Worm (Caenorhabditis elegans) whole organism, L4 larva: ENCODE results near the gene cmtr-2.

Experiments
- F49E8.2 ChIP-seq: sonication (generic microtip); optimal IDR thresholded peaks from 2 replicates; lab custom pipeline; 2016; ENCODE audit warnings: missing compliant biosample characterization, mild to moderate bottlenecking, missing genetic modification characterization, borderline replicate concordance
- R02D3.7 ChIP-seq: fragments of 150-350 bp; sonication (generic microtip); optimal IDR thresholded peaks from 3 replicates; lab custom pipeline; 2014; ENCODE audit warnings: missing biosample characterization, missing genetic modification characterization
- Y105C5A.15 ChIP-seq: fragments of 200-800 bp; sonication (Bioruptor generic); IDR thresholded peaks from 2 replicates; pipeline ENCODE4 v1.3.6; 2022; ENCODE audit warnings: missing genetic modification characterization, missing compliant biosample characterization
- Y5F2A.4 ChIP-seq: fragments of 200-800 bp; sonication (Bioruptor generic); optimal IDR thresholded peaks from 2 replicates; lab custom pipeline; 2018; ENCODE audit warnings: mild to moderate bottlenecking, missing genetic modification characterization, missing compliant biosample characterization
- Y75B8A.6 ChIP-seq: fragments of 200-800 bp; sonication (Bioruptor generic); IDR thresholded peaks from 2 replicates; pipeline ENCODE4 v1.3.6; 2022; ENCODE audit warnings: missing genetic modification reagents, missing genetic modification characterization, missing compliant biosample characterization
- ama-1 ChIP-seq: fragments of 150-350 bp; optimal IDR thresholded peaks from 2 replicates; lab custom pipeline; 2014; ENCODE audit warnings: inconsistent platforms, mixed read lengths
- ces-1 ChIP-seq: fragments of 150-350 bp; sonication (generic microtip); optimal IDR thresholded peaks from 4 replicates; lab custom pipeline; 2014; ENCODE audit warnings: missing biosample characterization, missing genetic modification reagents, missing genetic modification characterization
- daf-16 ChIP-seq, 3 experiments: sonication (generic microtip); optimal IDR thresholded peaks; 2 replicates each; lab custom pipeline; 2016 to 2017; ENCODE audit warnings: missing genetic modification characterization in 3 of 3, missing genetic modification reagents in 3 of 3, mild to moderate bottlenecking in 2 of 3, missing compliant biosample characterization in 2 of 3, missing biosample characterization in 1 of 3, moderate library complexity in 1 of 3
- dmd-8 ChIP-seq: fragments of 200-800 bp; sonication (Bioruptor generic); IDR thresholded peaks from 2 replicates; pipeline ENCODE4 v1.3.6; 2022; ENCODE audit warnings: missing genetic modification characterization, missing compliant biosample characterization
- dve-1 ChIP-seq: sonication (generic microtip); optimal IDR thresholded peaks from 2 replicates; lab custom pipeline; 2017; ENCODE audit warnings: antibody characterized with exemption, mild to moderate bottlenecking, missing genetic modification characterization, missing compliant biosample characterization; ENCODE audit not compliant: insufficient read depth
- fos-1 ChIP-seq: fragments of 150-350 bp; optimal IDR thresholded peaks from 2 replicates; lab custom pipeline; 2014; ENCODE audit warnings: missing biosample characterization, missing genetic modification characterization
- hif-1 ChIP-seq, 2 experiments: sonication (generic microtip); optimal IDR thresholded peaks; 2 replicates each; lab custom pipeline; 2016 to 2017; ENCODE audit warnings: missing compliant biosample characterization in 2 of 2, missing genetic modification characterization in 2 of 2, missing genetic modification reagents in 2 of 2, missing genotype in 2 of 2, mild to moderate bottlenecking in 1 of 2
- hlh-11 ChIP-seq: fragments of 200-800 bp; sonication (Bioruptor generic); optimal IDR thresholded peaks from 2 replicates; lab custom pipeline; 2018; ENCODE audit warnings: mild to moderate bottlenecking, missing genetic modification characterization, missing compliant biosample characterization
- hlh-30 ChIP-seq: sonication (generic microtip); optimal IDR thresholded peaks from 2 replicates; lab custom pipeline; 2017; ENCODE audit warnings: antibody characterized with exemption, mild to moderate bottlenecking, missing genetic modification characterization, missing compliant biosample characterization; ENCODE audit not compliant: insufficient read depth
- lin-13 ChIP-seq: fragments of 150-350 bp; optimal IDR thresholded peaks from 2 replicates; lab custom pipeline; 2014; ENCODE audit warnings: missing biosample characterization, missing genetic modification reagents, missing genetic modification characterization
- lin-29 ChIP-seq: fragments of 200-800 bp; sonication (Bioruptor generic); IDR thresholded peaks from 2 replicates; pipeline ENCODE4 v1.3.6; 2022; ENCODE audit warnings: missing genetic modification reagents, missing genetic modification characterization, missing compliant biosample characterization
- lin-38 ChIP-seq: fragments of 200-800 bp; sonication (Bioruptor generic); IDR thresholded peaks from 2 replicates; pipeline ENCODE4 v1.3.6; 2022; ENCODE audit warnings: missing genetic modification reagents, missing genetic modification characterization, missing compliant biosample characterization
- lsy-2 ChIP-seq, 2 experiments: fragments of 150-350 bp in 1 of 2; sonication (generic microtip) in 1 of 2; optimal IDR thresholded peaks; 2 replicates each; lab custom pipeline; 2014 to 2017; ENCODE audit warnings: missing biosample characterization in 2 of 2, missing genetic modification characterization in 2 of 2
- madf-9 ChIP-seq: fragments of 200-800 bp; sonication (Bioruptor generic); conservative IDR thresholded peaks from 2 replicates; pipeline ENCODE4 v1.3.6; 2022; ENCODE audit warnings: missing genetic modification reagents, missing genetic modification characterization, missing compliant biosample characterization
- mdl-1 ChIP-seq, 2 experiments: fragments of 150-350 bp in 1 of 2; sonication (generic microtip) in 1 of 2; optimal IDR thresholded peaks; 2 replicates each; lab custom pipeline; 2014 to 2017; ENCODE audit warnings: missing biosample characterization in 2 of 2, missing genetic modification characterization in 2 of 2
- mep-1 ChIP-seq: fragments of 150-350 bp; sonication (generic microtip); optimal IDR thresholded peaks from 3 replicates; lab custom pipeline; 2014; ENCODE audit warnings: missing biosample characterization, missing genetic modification characterization
- mes-2 ChIP-seq: sonication (generic microtip); optimal IDR thresholded peaks from 2 replicates; lab custom pipeline; 2016; ENCODE audit warnings: missing genotype, mild to moderate bottlenecking, missing genetic modification characterization, missing compliant biosample characterization; ENCODE audit not compliant: poor library complexity, severe bottlenecking
- nhr-102 ChIP-seq: sonication (generic microtip); optimal IDR thresholded peaks from 2 replicates; lab custom pipeline; 2016; ENCODE audit warnings: mild to moderate bottlenecking, missing genetic modification characterization, moderate library complexity, missing compliant biosample characterization
- nhr-11 ChIP-seq: fragments of 150-350 bp; optimal IDR thresholded peaks from 2 replicates; lab custom pipeline; 2014; ENCODE audit warnings: missing biosample characterization, missing genetic modification characterization
- nhr-237 ChIP-seq: sonication (generic microtip); optimal IDR thresholded peaks from 2 replicates; lab custom pipeline; 2017; ENCODE audit warnings: missing biosample characterization, missing genetic modification characterization
- nhr-28 ChIP-seq: fragments of 150-350 bp; optimal IDR thresholded peaks from 2 replicates; lab custom pipeline; 2014; ENCODE audit warnings: missing biosample characterization, missing genetic modification characterization
- nhr-41 ChIP-seq: fragments of 200-800 bp; sonication (Bioruptor generic); IDR thresholded peaks from 2 replicates; pipeline ENCODE4 v1.3.6; 2022; ENCODE audit warnings: missing genetic modification reagents, missing genetic modification characterization, missing compliant biosample characterization
- nhr-42 ChIP-seq: fragments of 200-800 bp; sonication (Bioruptor generic); IDR thresholded peaks from 2 replicates; pipeline ENCODE4 v1.3.6; 2022; ENCODE audit warnings: missing genetic modification characterization, missing compliant biosample characterization
- nhr-48 ChIP-seq: sonication (generic microtip); optimal IDR thresholded peaks from 2 replicates; lab custom pipeline; 2016; ENCODE audit warnings: mild to moderate bottlenecking, missing genetic modification characterization, missing compliant biosample characterization
- nhr-6 ChIP-seq: fragments of 150-350 bp; optimal IDR thresholded peaks from 2 replicates; lab custom pipeline; 2014; ENCODE audit warnings: missing biosample characterization, missing genetic modification characterization
- nhr-77 ChIP-seq: fragments of 150-350 bp; optimal IDR thresholded peaks from 2 replicates; lab custom pipeline; 2014; ENCODE audit warnings: missing biosample characterization, missing genetic modification characterization
- pha-4 ChIP-seq, 2 experiments: fragments of 150-350 bp in 1 of 2; fragments of 200-800 bp in 1 of 2; sonication (Bioruptor generic) in 1 of 2; IDR thresholded peaks in 1 of 2; optimal IDR thresholded peaks in 1 of 2; 2 replicates each; pipeline versions ENCODE4 v1.3.6 to Lab custom; 2014 to 2022; ENCODE audit warnings: missing genetic modification characterization in 2 of 2, missing genetic modification reagents in 2 of 2, missing biosample characterization in 1 of 2, missing compliant biosample characterization in 1 of 2
- pqm-1 ChIP-seq: sonication (generic microtip); optimal IDR thresholded peaks from 2 replicates; lab custom pipeline; 2017; ENCODE audit warnings: missing biosample characterization, missing genetic modification characterization
- set-16 ChIP-seq: fragments of 200-800 bp; sonication (Bioruptor generic); IDR thresholded peaks from 2 replicates; pipeline ENCODE4 v1.3.6; 2022; ENCODE audit warnings: missing genetic modification reagents, missing genetic modification characterization, missing compliant biosample characterization
- snpc-4 ChIP-seq: fragments of 150-350 bp; optimal IDR thresholded peaks from 2 replicates; lab custom pipeline; 2014; ENCODE audit warnings: missing biosample characterization, missing genetic modification characterization
- unc-130 ChIP-seq: sonication (generic microtip); optimal IDR thresholded peaks from 2 replicates; lab custom pipeline; 2016; ENCODE audit warnings: missing genetic modification reagents, missing genetic modification characterization, missing compliant biosample characterization
- vab-7 ChIP-seq: fragments of 200-800 bp; sonication (Bioruptor generic); IDR thresholded peaks from 2 replicates; pipeline ENCODE4 v1.3.6; 2022; ENCODE audit warnings: missing genetic modification reagents, missing genetic modification characterization, missing compliant biosample characterization
- zag-1 ChIP-seq: fragments of 150-350 bp; optimal IDR thresholded peaks from 2 replicates; lab custom pipeline; 2014; ENCODE audit warnings: missing biosample characterization, missing genetic modification characterization
- zfp-2 ChIP-seq: sonication (generic microtip); optimal IDR thresholded peaks from 2 replicates; lab custom pipeline; 2016; ENCODE audit warnings: mild to moderate bottlenecking, missing genetic modification characterization, missing compliant biosample characterization
- ztf-7 ChIP-seq: fragments of 150-350 bp; optimal IDR thresholded peaks from 2 replicates; lab custom pipeline; 2014; ENCODE audit warnings: missing biosample characterization, missing genetic modification characterization

cmtr-2 gene

DNA sequence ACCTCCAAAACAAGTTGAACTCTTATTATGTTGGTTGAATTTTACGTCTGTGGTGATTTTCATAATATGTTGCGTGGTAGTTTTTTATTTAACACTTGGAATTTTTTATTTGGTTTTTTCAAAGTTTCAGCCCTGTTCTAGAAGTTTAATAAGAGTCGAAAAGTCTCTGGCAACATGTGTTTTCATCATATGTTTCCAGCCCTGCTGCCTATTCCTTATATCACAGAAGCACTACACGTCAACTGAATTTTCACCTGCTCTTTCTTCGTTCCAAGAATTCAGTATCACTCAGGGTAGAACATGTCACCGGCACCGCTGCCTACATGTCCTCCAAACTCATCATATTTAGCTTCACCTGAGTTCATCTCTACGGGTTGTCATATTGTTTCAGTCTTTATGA is 4.7 kb upstream of the cmtr-2 start, which contains the start of gene srh-40:
Gene srh-40, plus strand, starts transcription at position 301 of the 400 bp plus-strand sequence.
- no peak for TF ChIP-seq Y75B8A.6 (GFP tag; lab: Robert Waterston, UW)

DNA sequence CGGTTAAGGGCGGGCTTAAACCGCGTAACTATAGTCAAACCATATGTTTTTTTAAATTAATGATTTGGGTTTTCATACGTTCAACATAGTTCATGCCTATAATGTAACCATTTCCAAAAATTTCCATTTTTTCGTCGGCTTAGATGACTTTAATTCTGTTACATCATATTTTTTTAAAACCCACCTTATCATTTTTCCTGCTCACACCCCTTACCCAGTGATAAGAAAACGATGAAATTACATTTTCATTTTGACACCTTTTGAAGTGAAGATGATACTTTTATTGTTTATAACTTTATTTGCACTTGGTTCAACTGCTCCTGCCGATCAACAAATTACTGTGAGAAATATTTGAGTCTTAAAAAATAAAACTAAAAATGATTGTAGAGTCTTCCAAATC is 2.9 kb upstream of the cmtr-2 start, which contains the start of gene ctsa-4.2:
Gene ctsa-4.2, plus strand, starts transcription at position 247 of the 400 bp plus-strand sequence.
- TF ChIP-seq ztf-7 (tag; lab: Kevin White, UChicago) (peak; percentile 74), pqm-1 (tag; lab: Kevin White, UChicago) (peak; percentile 81), dve-1 (tag; lab: Kevin White, UChicago) (peak; percentile 59), nhr-28 (tag; lab: Kevin White, UChicago) (peak; percentile 31), hlh-11 (peak; percentile 39), pha-4 (GFP tag; IDR thresholded peaks at IDR 0.05; lab: Robert Waterston, UW) (no peak), pha-4 (tag; optimal IDR thresholded peaks at IDR 0.05; lab: Kevin White, UChicago) (no peak), lin-29 (GFP tag; lab: Robert Waterston, UW) (no peak), daf-16 (GFP tag; optimal IDR thresholded peaks at IDR 0.05; lab: Kevin White, UChicago) (no peak), daf-16 (tag; optimal IDR thresholded peaks at IDR 0.05; lab: Kevin White, UChicago) (peak; percentile 57)

DNA sequence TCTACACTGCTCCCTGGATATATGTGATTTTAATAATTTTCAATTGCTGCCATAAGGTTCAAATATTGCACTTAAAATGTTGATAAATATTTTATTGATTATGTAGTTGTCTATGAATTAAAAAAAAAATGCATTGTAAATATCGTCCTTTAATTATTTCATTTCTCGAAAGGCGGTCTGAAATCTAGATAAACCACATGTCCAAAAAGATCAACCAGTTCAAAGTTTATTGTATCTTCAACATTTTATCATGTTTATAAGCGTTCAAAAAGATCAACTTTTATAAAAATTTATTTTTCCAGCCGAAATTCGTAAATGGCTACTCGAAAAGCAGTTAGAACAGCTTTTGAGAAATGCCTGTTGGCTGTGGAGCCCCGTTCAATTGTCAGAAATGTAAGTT is 4.7 kb downstream of the cmtr-2 start, which contains the start of gene C13B9.2:
Gene C13B9.2, plus strand, starts transcription at position 301 of the 400 bp plus-strand sequence.
- TF ChIP-seq zfp-2 (tag; lab: Kevin White, UChicago) (no peak), nhr-42 (GFP tag; lab: Robert Waterston, UW) (no peak), hif-1 (tag; optimal IDR thresholded peaks at IDR 0.05; lab: Kevin White, UChicago) (no peak), nhr-48 (no peak), snpc-4 (tag; lab: Kevin White, UChicago) (no peak), dmd-8 (GFP tag; lab: Robert Waterston, UW) (no peak), set-16 (GFP tag; lab: Robert Waterston, UW) (no peak), R02D3.7 (tag; lab: Kevin White, UChicago) (no peak)

DNA sequence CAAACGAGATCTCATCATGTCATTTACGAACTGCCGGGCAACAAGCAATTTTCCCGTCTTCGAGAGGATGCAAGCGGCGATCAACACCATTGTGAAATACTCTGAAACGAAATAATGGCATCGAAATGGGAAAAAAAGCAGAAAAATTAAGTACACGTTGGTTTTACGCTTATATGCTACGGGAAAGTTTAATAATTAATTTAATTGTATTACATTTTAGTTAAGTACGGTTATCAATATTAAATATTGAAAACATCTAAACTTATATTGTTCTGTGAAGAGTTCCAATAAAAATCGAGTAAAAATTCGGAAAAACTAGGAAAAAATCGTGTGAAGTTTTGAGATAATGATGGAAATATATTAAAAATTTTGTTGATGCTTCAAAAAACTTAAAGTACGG is 9.7 kb downstream of the cmtr-2 start, which contains the start of gene copd-1:
Gene copd-1, minus strand, starts transcription at position 101 of the 400 bp plus-strand sequence.
- no peak for TF ChIP-seq zag-1 (tag; lab: Kevin White, UChicago)
- no peak for TF ChIP-seq mdl-1 (tag; optimal IDR thresholded peaks at IDR 0.05; lab: Kevin White, UChicago)
- TF ChIP-seq pha-4 (GFP tag; IDR thresholded peaks at IDR 0.05; lab: Robert Waterston, UW): no peak
- TF ChIP-seq pha-4 (tag; optimal IDR thresholded peaks at IDR 0.05; lab: Kevin White, UChicago): no peak
- no peak for TF ChIP-seq nhr-28 (tag; lab: Kevin White, UChicago)
- TF ChIP-seq Y5F2A.4 (GFP tag; lab: Kevin White, UChicago): no peak
- no peak for TF ChIP-seq fos-1 (tag; lab: Kevin White, UChicago)
- no peak for TF ChIP-seq F49E8.2
- TF ChIP-seq mep-1 (tag; lab: Kevin White, UChicago): no peak
- no peak for TF ChIP-seq dve-1 (tag; lab: Kevin White, UChicago)
- TF ChIP-seq nhr-237: no peak
- no peak for TF ChIP-seq nhr-11 (tag; lab: Kevin White, UChicago)
- TF ChIP-seq nhr-6 (tag; lab: Kevin White, UChicago): no peak
- TF ChIP-seq nhr-41 (GFP tag; lab: Robert Waterston, UW): no peak
- no peak for TF ChIP-seq ces-1 (GFP tag; lab: Kevin White, UChicago)
- no peak for TF ChIP-seq Y105C5A.15 (GFP tag; lab: Robert Waterston, UW)
- TF ChIP-seq, all 104 proteins: peak for 0

DNA sequence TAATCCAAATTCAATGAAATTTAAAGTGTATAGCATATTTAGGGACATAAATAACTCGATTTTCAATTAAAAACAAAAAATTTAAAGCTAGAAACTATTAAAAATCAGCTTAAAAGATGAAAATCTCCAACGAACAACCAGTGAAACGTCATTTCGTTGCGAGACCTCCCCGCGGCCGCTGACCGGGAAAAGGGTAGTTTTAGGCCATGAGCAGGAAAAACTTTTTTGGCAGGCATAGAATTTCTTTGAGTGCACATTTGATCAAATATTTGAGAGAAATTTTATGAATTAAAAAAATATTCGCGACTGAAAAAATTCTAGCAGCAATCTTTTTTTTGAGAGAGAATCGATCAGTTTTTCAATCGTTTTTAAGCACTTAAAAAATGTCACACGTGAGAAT is 10.1 kb downstream of the cmtr-2 start:
- TF ChIP-seq nhr-6 (tag; lab: Kevin White, UChicago) (peak; percentile 37), lin-38 (GFP tag; lab: Robert Waterston, UW) (peak; percentile 60), madf-9 (GFP tag; lab: Robert Waterston, UW) (no peak), hlh-11 (peak; percentile 13), nhr-102 (tag; lab: Kevin White, UChicago) (no peak), ama-1 (no peak), hlh-30 (tag; lab: Kevin White, UChicago) (peak; percentile 42), hif-1 (tag; optimal IDR thresholded peaks at IDR 0.05; lab: Kevin White, UChicago) (peak in 1 of 2 experiments; percentile 58), mes-2 (tag; lab: Kevin White, UChicago) (peak; percentile 94), lin-29 (GFP tag; lab: Robert Waterston, UW) (no peak), lin-13 (GFP tag; lab: Kevin White, UChicago) (peak; percentile 21), nhr-77 (peak; percentile 44), mep-1 (tag; lab: Kevin White, UChicago) (peak; percentile 73), lsy-2 (tag; optimal IDR thresholded peaks at IDR 0.05; lab: Kevin White, UChicago) (peak in 1 of 2 experiments; percentile 78), vab-7 (GFP tag; lab: Robert Waterston, UW) (0 out of 2 replicates have a peak, but pooled peaks have one; percentile 24), unc-130 (GFP tag; lab: Kevin White, UChicago) (peak; percentile 74), daf-16 (GFP tag; optimal IDR thresholded peaks at IDR 0.05; lab: Kevin White, UChicago) (no peak), daf-16 (tag; optimal IDR thresholded peaks at IDR 0.05; lab: Kevin White, UChicago) (peak; percentile 8), pha-4 (GFP tag; IDR thresholded peaks at IDR 0.05; lab: Robert Waterston, UW) (no peak), pha-4 (tag; optimal IDR thresholded peaks at IDR 0.05; lab: Kevin White, UChicago) (peak; percentile 7)
